Worm (Caenorhabditis elegans) whole organism, dauer: ENCODE data around the gene nspd-2.
"Not testable (repeated sequence)": the region's sequence is repeated elsewhere in the genome, so short reads cannot be mapped to it uniquely, and the experiment has no call there.

Source experiments
- unc-62 ChIP-seq: sonication (generic microtip); optimal IDR thresholded peaks from 2 replicates; lab custom pipeline; 2017; ENCODE audit warnings: missing biosample characterization, missing genetic modification reagents, missing genetic modification characterization

Gene nspd-2

ce11 chrIV:9825196-9825744 lies 18.6 kb upstream of the nspd-2 start, which contains the start of gene mtr-4:
Gene mtr-4, plus strand, starts transcription at chrIV:9825694.
- TF ChIP-seq unc-62 (GFP tag; lab: Kevin White, UChicago): no peak

ce11 chrIV:9832586-9832985 lies 11.3 kb upstream of the nspd-2 start, which contains the start of gene kin-21:
Gene kin-21, plus strand, starts transcription at chrIV:9832886.
- TF ChIP-seq unc-62 (GFP tag; lab: Kevin White, UChicago): no peak

ce11 chrIV:9833337-9833736 lies 10.5 kb upstream of the nspd-2 start:
- TF ChIP-seq unc-62 (GFP tag; lab: Kevin White, UChicago): no peak

- no peak for TF ChIP-seq unc-62 (GFP tag; lab: Kevin White, UChicago)
These were observed 7.5 kb upstream of the nspd-2 start, which contains the start of gene msp-81 for ce11 chrIV:9836317-9836716. Gene msp-81, minus strand, starts transcription at chrIV:9836417.

- not testable (repeated sequence) for TF ChIP-seq unc-62 (GFP tag; lab: Kevin White, UChicago)
These were observed 6.5 kb upstream of the nspd-2 start, which contains the start of gene msp-10 for ce11 chrIV:9837349-9837748. Gene msp-10, plus strand, starts transcription at chrIV:9837649.

- TF ChIP-seq unc-62 (GFP tag; lab: Kevin White, UChicago): no peak
These were observed 2.8 kb upstream of the nspd-2 start, which contains the start of the genes kin-24 and msp-56 for ce11 chrIV:9840984-9841590. Gene kin-24, minus strand, starts transcription at chrIV:9841084. Gene msp-56, plus strand, starts transcription at chrIV:9841540.

- no peak for TF ChIP-seq unc-62 (GFP tag; lab: Kevin White, UChicago)
These were observed 1.8 kb upstream of the nspd-2 start, which contains the start of gene K07F5.17 for ce11 chrIV:9842071-9842470. Gene K07F5.17, plus strand, starts transcription at chrIV:9842371.

ce11 chrIV:9846574-9846973 lies 2.7 kb downstream of the nspd-2 start, which contains the start of gene K07F5.6:
Gene K07F5.6, minus strand, starts transcription at chrIV:9846674.
- no peak for TF ChIP-seq unc-62 (GFP tag; lab: Kevin White, UChicago)

- TF ChIP-seq unc-62 (GFP tag; lab: Kevin White, UChicago): no peak
These were observed 4.2 kb downstream of the nspd-2 start, which contains the start of gene K07F5.7 for ce11 chrIV:9848075-9848474. Gene K07F5.7, minus strand, starts transcription at chrIV:9848175.

- no peak for TF ChIP-seq unc-62 (GFP tag; lab: Kevin White, UChicago)
These were observed 5.8 kb downstream of the nspd-2 start, which contains the start of gene K07F5.8 for ce11 chrIV:9849624-9850023. Gene K07F5.8, minus strand, starts transcription at chrIV:9849724.

ce11 chrIV:9850931-9851330 lies 7.1 kb downstream of the nspd-2 start, which contains the start of gene ssp-10:
Gene ssp-10, minus strand, starts transcription at chrIV:9851031.
- no peak for TF ChIP-seq unc-62 (GFP tag; lab: Kevin White, UChicago)

ce11 chrIV:9852250-9852649 lies 8.4 kb downstream of the nspd-2 start, which contains the start of gene ssq-1:
Gene ssq-1, plus strand, starts transcription at chrIV:9852550.
- TF ChIP-seq unc-62 (GFP tag; lab: Kevin White, UChicago): no peak

ce11 chrIV:9852818-9853466 lies 9.1 kb downstream of the nspd-2 start:
- no peak for TF ChIP-seq unc-62 (GFP tag; lab: Kevin White, UChicago)

- no peak for TF ChIP-seq unc-62 (GFP tag; lab: Kevin White, UChicago)
These were observed 11.1 kb downstream of the nspd-2 start for ce11 chrIV:9854952-9855351.

- TF ChIP-seq unc-62 (GFP tag; lab: Kevin White, UChicago): no peak
These were observed 11.9 kb downstream of the nspd-2 start, which contains the start of gene K07F5.12 for ce11 chrIV:9855712-9856111. Gene K07F5.12, plus strand, starts transcription at chrIV:9856012.
